Worm (Caenorhabditis elegans) whole organism, L4 larva: ENCODE results near the gene srab-25.

Experiments
- F49E8.2 ChIP-seq: sonication (generic microtip); optimal IDR thresholded peaks from 2 replicates; lab custom pipeline; 2016; ENCODE audit warnings: missing compliant biosample characterization, mild to moderate bottlenecking, missing genetic modification characterization, borderline replicate concordance
- Y48G9A.11 ChIP-seq: fragments of 200-800 bp; sonication (Bioruptor generic); IDR thresholded peaks from 2 replicates; pipeline ENCODE4 v1.3.6; 2022; ENCODE audit warnings: missing genetic modification reagents, missing genetic modification characterization, missing compliant biosample characterization
- ZK546.5 ChIP-seq, 2 experiments: sonication (generic microtip); optimal IDR thresholded peaks; 2 replicates each; lab custom pipeline; 2017; ENCODE audit warnings: missing biosample characterization in 2 of 2, missing genetic modification characterization in 2 of 2
- aha-1 ChIP-seq: fragments of 150-350 bp; peaks from one replicate; lab custom pipeline; 2014; ENCODE audit warnings: missing biosample characterization, missing genetic modification characterization
- lsy-2 ChIP-seq, 2 experiments: fragments of 150-350 bp in 1 of 2; sonication (generic microtip) in 1 of 2; optimal IDR thresholded peaks; 2 replicates each; lab custom pipeline; 2014 to 2017; ENCODE audit warnings: missing biosample characterization in 2 of 2, missing genetic modification characterization in 2 of 2
- mdl-1 ChIP-seq, 2 experiments: fragments of 150-350 bp in 1 of 2; sonication (generic microtip) in 1 of 2; optimal IDR thresholded peaks; 2 replicates each; lab custom pipeline; 2014 to 2017; ENCODE audit warnings: missing biosample characterization in 2 of 2, missing genetic modification characterization in 2 of 2
- nhr-11 ChIP-seq: fragments of 150-350 bp; optimal IDR thresholded peaks from 2 replicates; lab custom pipeline; 2014; ENCODE audit warnings: missing biosample characterization, missing genetic modification characterization
- nhr-237 ChIP-seq: sonication (generic microtip); optimal IDR thresholded peaks from 2 replicates; lab custom pipeline; 2017; ENCODE audit warnings: missing biosample characterization, missing genetic modification characterization
- nhr-76 ChIP-seq: fragments of 150-350 bp; optimal IDR thresholded peaks from 2 replicates; lab custom pipeline; 2014; ENCODE audit warnings: missing biosample characterization, missing genetic modification characterization
- pha-4 ChIP-seq, 2 experiments: fragments of 150-350 bp in 1 of 2; fragments of 200-800 bp in 1 of 2; sonication (Bioruptor generic) in 1 of 2; IDR thresholded peaks in 1 of 2; optimal IDR thresholded peaks in 1 of 2; 2 replicates each; pipeline versions ENCODE4 v1.3.6 to Lab custom; 2014 to 2022; ENCODE audit warnings: missing genetic modification characterization in 2 of 2, missing genetic modification reagents in 2 of 2, missing biosample characterization in 1 of 2, missing compliant biosample characterization in 1 of 2
- unc-39 ChIP-seq: sonication (generic microtip); optimal IDR thresholded peaks from 2 replicates; lab custom pipeline; 2017; ENCODE audit warnings: missing biosample characterization, missing genetic modification characterization
- unc-62 ChIP-seq, 3 experiments: fragments of 150-350 bp in 1 of 3; sonication (generic microtip); optimal IDR thresholded peaks in 2 of 3; peaks in 1 of 3; 1 replicate in 1 of 3; 2 replicates in 2 of 3; lab custom pipeline; 2014 to 2017; ENCODE audit warnings: missing biosample characterization in 3 of 3, missing genetic modification characterization in 3 of 3, missing genetic modification reagents in 3 of 3, missing genotype in 1 of 3
- vab-7 ChIP-seq: fragments of 200-800 bp; sonication (Bioruptor generic); IDR thresholded peaks from 2 replicates; pipeline ENCODE4 v1.3.6; 2022; ENCODE audit warnings: missing genetic modification reagents, missing genetic modification characterization, missing compliant biosample characterization
- zfp-3 ChIP-seq: fragments of 200-800 bp; sonication (Bioruptor generic); conservative IDR thresholded peaks from 2 replicates; pipeline ENCODE4 v1.3.6; 2022; ENCODE audit warnings: missing genetic modification reagents, missing genetic modification characterization, missing compliant biosample characterization

DNA sequence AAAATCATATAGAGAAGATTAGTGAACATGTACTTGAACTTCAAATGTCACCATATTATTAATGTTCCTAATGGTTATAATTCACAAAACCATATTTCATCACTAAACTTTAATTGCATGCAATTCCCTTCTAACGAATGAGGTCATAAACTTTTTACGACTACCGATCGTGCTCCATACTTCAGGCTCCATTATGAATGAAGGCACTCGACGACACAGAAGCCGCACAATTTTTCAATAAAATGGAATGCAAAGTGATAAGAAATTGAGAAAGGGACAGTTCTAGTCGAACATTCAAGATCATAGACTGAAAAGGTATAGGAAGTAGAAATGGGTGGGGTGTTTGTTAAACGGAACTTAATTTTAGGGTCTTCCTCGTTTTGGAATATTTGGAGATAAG lies 15.1 kb upstream of the srab-25 start:
- no peak for TF ChIP-seq nhr-237 (tag; lab: Kevin White, UChicago)
- TF ChIP-seq pha-4 (GFP tag; IDR thresholded peaks at IDR 0.05; lab: Robert Waterston, UW), result no peak
- no peak for TF ChIP-seq pha-4 (tag; optimal IDR thresholded peaks at IDR 0.05; lab: Kevin White, UChicago)
- TF ChIP-seq nhr-11 (tag; lab: Kevin White, UChicago), result no peak
- no peak for TF ChIP-seq zfp-3 (GFP tag; lab: Robert Waterston, UW)
- no peak for TF ChIP-seq unc-39 (tag; lab: Kevin White, UChicago)
- TF ChIP-seq nhr-76 (tag; lab: Kevin White, UChicago), result no peak
- TF ChIP-seq ZK546.5 (tag; optimal IDR thresholded peaks at IDR 0.05; lab: Kevin White, UChicago), result no peak
- TF ChIP-seq mdl-1 (tag; optimal IDR thresholded peaks at IDR 0.05; lab: Kevin White, UChicago), result no peak
- TF ChIP-seq unc-62 (GFP tag; optimal IDR thresholded peaks at IDR 0.05 in 1 of 2; lab: Kevin White, UChicago), result peak in 1 of 2 experiments; percentile 70
- TF ChIP-seq unc-62 (tag; optimal IDR thresholded peaks at IDR 0.05; lab: Kevin White, UChicago), result no peak
- no peak for TF ChIP-seq Y48G9A.11 (GFP tag; lab: Robert Waterston, UW)
- TF ChIP-seq vab-7, result no peak
- TF ChIP-seq aha-1, result no peak
- TF ChIP-seq F49E8.2 (tag; lab: Kevin White, UChicago), result no peak
- TF ChIP-seq lsy-2 (tag; optimal IDR thresholded peaks at IDR 0.05; lab: Kevin White, UChicago), result no peak
